Worm (Caenorhabditis elegans) whole organism, late embryonic: ENCODE results near the gene C06G4.6.

Source experiments
- C08G9.2 ChIP-seq: sonication (generic microtip); optimal IDR thresholded peaks from 2 replicates; lab custom pipeline; 2016; ENCODE audit warnings: mild to moderate bottlenecking, missing genetic modification characterization, moderate library complexity, missing compliant biosample characterization
- F13H6.1 ChIP-seq: sonication (generic microtip); optimal IDR thresholded peaks from 2 replicates; lab custom pipeline; 2016; ENCODE audit warnings: missing genetic modification characterization, missing compliant biosample characterization
- K02D7.2 ChIP-seq: sonication (generic microtip); optimal IDR thresholded peaks from 2 replicates; lab custom pipeline; 2017; ENCODE audit warnings: mild to moderate bottlenecking, missing genetic modification characterization, missing compliant biosample characterization
- T23F11.4 ChIP-seq: fragments of 200-800 bp; sonication (Bioruptor generic); optimal IDR thresholded peaks from 2 replicates; lab custom pipeline; 2018; ENCODE audit warnings: mild to moderate bottlenecking, missing genetic modification characterization, missing compliant biosample characterization
- ahr-1 ChIP-seq: sonication (generic microtip); optimal IDR thresholded peaks from 2 replicates; lab custom pipeline; 2016; ENCODE audit warnings: missing genetic modification characterization, missing compliant biosample characterization
- ama-1 ChIP-seq: fragments of 150-350 bp; optimal IDR thresholded peaks from 2 replicates; lab custom pipeline; 2014
- ceh-14 ChIP-seq: sonication (generic microtip); optimal IDR thresholded peaks from 2 replicates; lab custom pipeline; 2016; ENCODE audit warnings: missing genotype, missing genetic modification characterization, missing compliant biosample characterization
- ceh-18 ChIP-seq: sonication (generic microtip); optimal IDR thresholded peaks from 2 replicates; lab custom pipeline; 2016; ENCODE audit warnings: missing genetic modification characterization, missing compliant biosample characterization
- ceh-19 ChIP-seq: fragments of 200-800 bp; sonication (Bioruptor generic); optimal IDR thresholded peaks from 2 replicates; lab custom pipeline; 2018; ENCODE audit warnings: mild to moderate bottlenecking, missing genetic modification characterization, missing compliant biosample characterization
- ceh-2 ChIP-seq: sonication (generic microtip); optimal IDR thresholded peaks from 2 replicates; lab custom pipeline; 2016; ENCODE audit warnings: missing genotype, missing genetic modification characterization, missing compliant biosample characterization
- ceh-22 ChIP-seq: sonication (generic microtip); optimal IDR thresholded peaks from 2 replicates; lab custom pipeline; 2017; ENCODE audit warnings: missing biosample characterization, missing genetic modification characterization
- ceh-24 ChIP-seq: sonication (generic microtip); optimal IDR thresholded peaks from 2 replicates; lab custom pipeline; 2016; ENCODE audit warnings: mild to moderate bottlenecking, missing genetic modification characterization, missing compliant biosample characterization
- ceh-45 ChIP-seq: fragments of 200-800 bp; sonication (Bioruptor generic); IDR thresholded peaks from 2 replicates; pipeline ENCODE4 v1.3.6; 2022; ENCODE audit warnings: missing genetic modification reagents, missing genetic modification characterization, missing compliant biosample characterization
- ceh-48 ChIP-seq: sonication (generic microtip); optimal IDR thresholded peaks from 2 replicates; lab custom pipeline; 2016; ENCODE audit warnings: missing genetic modification characterization, inconsistent platforms, missing compliant biosample characterization
- ceh-6 ChIP-seq: fragments of 200-800 bp; sonication (Bioruptor generic); optimal IDR thresholded peaks from 2 replicates; lab custom pipeline; 2018; ENCODE audit warnings: mild to moderate bottlenecking, missing genetic modification characterization, missing compliant biosample characterization
- ceh-9 ChIP-seq: sonication (generic microtip); optimal IDR thresholded peaks from 2 replicates; lab custom pipeline; 2016; ENCODE audit warnings: mild to moderate bottlenecking, missing genetic modification characterization, inconsistent platforms, missing compliant biosample characterization
- dmd-4 ChIP-seq: sonication (generic microtip); optimal IDR thresholded peaks from 2 replicates; lab custom pipeline; 2016; ENCODE audit warnings: borderline replicate concordance, missing genetic modification characterization, missing compliant biosample characterization
- dve-1 ChIP-seq: sonication (generic microtip); optimal IDR thresholded peaks from 2 replicates; lab custom pipeline; 2017; ENCODE audit warnings: antibody characterized with exemption, mild to moderate bottlenecking, missing genetic modification characterization, missing compliant biosample characterization
- elt-2 ChIP-seq: sonication (generic microtip); optimal IDR thresholded peaks from 2 replicates; lab custom pipeline; 2016; ENCODE audit warnings: missing genetic modification reagents, missing genetic modification characterization, missing compliant biosample characterization
- elt-4 ChIP-seq: sonication (generic microtip); optimal IDR thresholded peaks from 2 replicates; lab custom pipeline; 2016; ENCODE audit warnings: missing genetic modification characterization, missing compliant biosample characterization
- ets-4 ChIP-seq: sonication (generic microtip); optimal IDR thresholded peaks from 2 replicates; lab custom pipeline; 2016; ENCODE audit warnings: missing genetic modification characterization, missing compliant biosample characterization
- eyg-1 ChIP-seq: sonication (generic microtip); optimal IDR thresholded peaks from 2 replicates; lab custom pipeline; 2016; ENCODE audit warnings: missing genotype, missing genetic modification characterization, missing compliant biosample characterization
- fax-1 ChIP-seq: sonication (generic microtip); optimal IDR thresholded peaks from 2 replicates; lab custom pipeline; 2016; ENCODE audit warnings: missing genotype, missing genetic modification characterization, missing compliant biosample characterization
- fkh-6 ChIP-seq: sonication (generic microtip); optimal IDR thresholded peaks from 2 replicates; lab custom pipeline; 2016; ENCODE audit warnings: missing genetic modification characterization, missing compliant biosample characterization
- gmeb-2 ChIP-seq: sonication (generic microtip); optimal IDR thresholded peaks from 2 replicates; lab custom pipeline; 2016; ENCODE audit warnings: missing genetic modification characterization, inconsistent platforms, missing compliant biosample characterization
- hlh-13 ChIP-seq: fragments of 200-800 bp; sonication (Bioruptor generic); optimal IDR thresholded peaks from 2 replicates; lab custom pipeline; 2018; ENCODE audit warnings: mild to moderate bottlenecking, missing genetic modification characterization, missing compliant biosample characterization
- hlh-15 ChIP-seq: sonication (generic microtip); optimal IDR thresholded peaks from 2 replicates; lab custom pipeline; 2016; ENCODE audit warnings: missing genetic modification characterization, missing compliant biosample characterization
- hlh-6 ChIP-seq: sonication (generic microtip); optimal IDR thresholded peaks from 2 replicates; lab custom pipeline; 2016; ENCODE audit warnings: missing genotype, missing genetic modification characterization, missing compliant biosample characterization
- hlh-8 ChIP-seq: sonication (generic microtip); optimal IDR thresholded peaks from 2 replicates; lab custom pipeline; 2016; ENCODE audit warnings: missing genotype, missing genetic modification characterization, missing compliant biosample characterization
- lim-6 ChIP-seq: sonication (generic microtip); optimal IDR thresholded peaks from 2 replicates; lab custom pipeline; 2016; ENCODE audit warnings: missing genetic modification characterization, missing compliant biosample characterization
- lin-11 ChIP-seq: fragments of 200-800 bp; sonication (Bioruptor generic); optimal IDR thresholded peaks from 2 replicates; lab custom pipeline; 2018; ENCODE audit warnings: mild to moderate bottlenecking, missing genetic modification characterization, missing compliant biosample characterization
- madf-2 ChIP-seq: sonication (generic microtip); optimal IDR thresholded peaks from 2 replicates; lab custom pipeline; 2017; ENCODE audit warnings: missing genetic modification characterization, missing compliant biosample characterization
- mec-3 ChIP-seq: sonication (generic microtip); optimal IDR thresholded peaks from 2 replicates; lab custom pipeline; 2016; ENCODE audit warnings: borderline replicate concordance, missing genetic modification characterization, missing compliant biosample characterization
- nfya-1 ChIP-seq: sonication (generic microtip); optimal IDR thresholded peaks from 2 replicates; lab custom pipeline; 2017; ENCODE audit warnings: missing genetic modification characterization, mild to moderate bottlenecking, missing compliant biosample characterization, antibody characterized with exemption, moderate library complexity
- odd-2 ChIP-seq: sonication (generic microtip); optimal IDR thresholded peaks from 2 replicates; lab custom pipeline; 2017; ENCODE audit warnings: antibody characterized with exemption, mild to moderate bottlenecking, missing genetic modification characterization, missing compliant biosample characterization
- pag-3 ChIP-seq: sonication (generic microtip); optimal IDR thresholded peaks from 2 replicates; lab custom pipeline; 2016; ENCODE audit warnings: missing compliant biosample characterization, missing genetic modification characterization, borderline replicate concordance
- pha-2 ChIP-seq: sonication (generic microtip); optimal IDR thresholded peaks from 2 replicates; lab custom pipeline; 2017; ENCODE audit warnings: mild to moderate bottlenecking, missing genetic modification characterization, missing compliant biosample characterization
- pha-4 ChIP-seq: fragments of 150-350 bp; optimal IDR thresholded peaks from 2 replicates; lab custom pipeline; 2018; ENCODE audit warnings: missing biosample characterization, missing genetic modification reagents, missing genetic modification characterization
- pqm-1 ChIP-seq: sonication (generic microtip); optimal IDR thresholded peaks from 2 replicates; lab custom pipeline; 2016; ENCODE audit warnings: missing genetic modification characterization, missing compliant biosample characterization
- pros-1 ChIP-seq: fragments of 150-350 bp; optimal IDR thresholded peaks from 2 replicates; lab custom pipeline; 2014; ENCODE audit warnings: missing biosample characterization, missing genetic modification reagents, missing genetic modification characterization
- ref-2 ChIP-seq: sonication (generic microtip); optimal IDR thresholded peaks from 2 replicates; lab custom pipeline; 2016; ENCODE audit warnings: missing genetic modification characterization, missing compliant biosample characterization
- sdc-2 ChIP-seq: sonication (generic microtip); optimal IDR thresholded peaks from 2 replicates; lab custom pipeline; 2016; ENCODE audit warnings: missing genotype, missing genetic modification characterization, missing compliant biosample characterization
- sox-4 ChIP-seq: sonication (generic microtip); optimal IDR thresholded peaks from 2 replicates; lab custom pipeline; 2017; ENCODE audit warnings: mild to moderate bottlenecking, missing genetic modification characterization, inconsistent platforms, missing compliant biosample characterization
- tbx-2 ChIP-seq: sonication (generic microtip); optimal IDR thresholded peaks from 2 replicates; lab custom pipeline; 2016; ENCODE audit warnings: missing genetic modification characterization, missing compliant biosample characterization
- unc-3 ChIP-seq, 2 experiments: fragments of 200-800 bp in 1 of 2; sonication (Bioruptor generic) in 1 of 2; sonication (generic microtip) in 1 of 2; conservative IDR thresholded peaks in 1 of 2; optimal IDR thresholded peaks in 1 of 2; 2 replicates each; pipeline versions ENCODE4 v1.3.6 to Lab custom; 2016 to 2022; ENCODE audit warnings: missing compliant biosample characterization in 2 of 2, missing genetic modification characterization in 2 of 2, missing genetic modification reagents in 1 of 2
- unc-42 ChIP-seq: sonication (generic microtip); optimal IDR thresholded peaks from 2 replicates; lab custom pipeline; 2016; ENCODE audit warnings: missing genotype, missing genetic modification characterization, missing compliant biosample characterization
- unc-86 ChIP-seq: sonication (generic microtip); optimal IDR thresholded peaks from 2 replicates; lab custom pipeline; 2016; ENCODE audit warnings: missing genetic modification characterization, missing compliant biosample characterization
- zip-5 ChIP-seq: sonication (generic microtip); optimal IDR thresholded peaks from 2 replicates; lab custom pipeline; 2016; ENCODE audit warnings: missing genetic modification characterization, missing compliant biosample characterization
- ztf-16 ChIP-seq: sonication (generic microtip); optimal IDR thresholded peaks from 2 replicates; lab custom pipeline; 2017; ENCODE audit warnings: missing genetic modification characterization, missing compliant biosample characterization

Gene C06G4.6

DNA sequence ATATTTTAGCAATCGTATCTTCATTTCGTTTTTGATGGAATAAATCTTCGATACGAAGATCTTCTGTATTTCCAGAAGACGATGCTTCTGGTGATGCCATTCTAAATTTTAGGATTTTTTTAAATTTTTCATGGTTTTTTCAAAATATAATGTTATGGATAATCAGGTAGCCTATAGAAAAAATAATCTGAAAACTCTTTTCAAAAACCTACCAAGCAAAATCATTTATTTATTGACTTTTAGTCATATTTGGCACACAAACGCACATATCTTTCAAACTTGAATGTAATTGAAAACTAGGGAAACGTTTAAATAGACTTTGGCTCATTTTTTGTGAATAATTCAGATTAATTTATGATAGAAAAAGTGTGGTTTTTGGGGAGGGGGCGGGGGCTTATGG lies 12.2 kb downstream of the C06G4.6 start, which contains the start of gene F44B9.5 (continued):
- no peak for TF ChIP-seq ahr-1 (tag; lab: Kevin White, UChicago)

DNA sequence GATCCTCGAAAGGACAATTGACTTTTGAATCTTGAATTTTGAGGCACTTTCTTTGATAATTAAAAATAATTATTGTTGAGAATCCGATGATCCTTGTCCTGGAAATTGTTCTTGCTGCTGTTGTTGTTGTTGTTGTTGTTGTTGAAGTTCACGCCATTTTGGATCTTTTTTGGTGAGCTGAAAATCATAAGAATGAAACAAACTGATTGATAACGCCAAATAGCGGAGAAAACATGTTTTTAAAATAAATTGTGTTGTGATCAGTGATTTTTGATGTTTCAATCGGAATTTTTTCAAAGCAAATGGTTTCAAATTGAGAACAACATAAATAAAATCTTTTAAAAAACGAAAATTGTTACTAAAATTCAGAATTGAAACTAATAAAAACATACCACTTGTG lies 12.9 kb downstream of the C06G4.6 start:
- TF ChIP-seq hlh-15 (tag; lab: Kevin White, UChicago), result no peak

DNA sequence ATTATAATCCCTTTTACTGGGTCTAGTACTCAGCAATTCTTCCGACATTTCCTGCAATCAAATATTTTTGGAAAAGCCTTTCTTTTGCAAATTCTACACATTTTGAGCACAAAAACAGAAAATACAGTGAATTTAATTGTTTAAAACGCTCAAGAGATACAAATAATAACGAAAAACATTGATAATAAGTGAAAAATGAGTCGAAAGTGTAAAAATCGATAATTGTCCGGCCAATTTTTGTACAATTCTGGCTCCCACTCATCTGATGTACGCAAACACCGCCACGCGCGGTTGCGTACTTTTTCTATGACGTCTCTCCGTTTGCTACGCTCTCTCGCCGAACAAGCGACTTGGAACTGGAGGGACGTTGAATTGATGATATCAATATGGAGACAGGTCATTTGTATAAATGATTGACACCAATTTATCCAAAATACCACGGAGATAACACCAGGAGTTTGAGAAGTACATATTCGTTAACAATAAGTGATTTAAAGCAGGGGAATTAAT lies 16.7 kb downstream of the C06G4.6 start, which contains the start of gene lin-36:
lin-36 (minus strand) TSS at position 51 of the 510 bp plus-strand sequence.
- no peak for TF ChIP-seq C08G9.2 (tag; lab: Kevin White, UChicago)
- no peak for TF ChIP-seq ceh-22 (tag; lab: Kevin White, UChicago)
- no peak for TF ChIP-seq zip-5 (tag; lab: Kevin White, UChicago)
- peak; percentile 23 for TF ChIP-seq ceh-14 (tag; lab: Kevin White, UChicago)
- TF ChIP-seq ceh-45 (GFP tag; lab: Robert Waterston, UW), result no peak
- TF ChIP-seq ama-1 (lab: Kevin White, UChicago), result no peak
- peak; percentile 49 for TF ChIP-seq elt-2 (tag; lab: Kevin White, UChicago)
- no peak for TF ChIP-seq pha-2 (tag; lab: Kevin White, UChicago)
- TF ChIP-seq dmd-4 (tag; lab: Kevin White, UChicago), result no peak
- TF ChIP-seq hlh-8 (tag; lab: Kevin White, UChicago), result no peak
- TF ChIP-seq elt-4 (tag; lab: Kevin White, UChicago), result no peak
- TF ChIP-seq ceh-2, result no peak
- no peak for TF ChIP-seq odd-2
- peak; percentile 82 for TF ChIP-seq tbx-2 (tag; lab: Kevin White, UChicago)
- TF ChIP-seq fkh-6 (tag; lab: Kevin White, UChicago), result no peak
- no peak for TF ChIP-seq K02D7.2
- TF ChIP-seq ceh-6 (GFP tag; lab: Kevin White, UChicago), result no peak
- TF ChIP-seq ceh-18, result peak; percentile 46
- no peak for TF ChIP-seq lim-6 (tag; lab: Kevin White, UChicago)
- TF ChIP-seq ztf-16 (tag; lab: Kevin White, UChicago), result no peak
- TF ChIP-seq ceh-24 (tag; lab: Kevin White, UChicago), result no peak
- no peak for TF ChIP-seq mec-3 (tag; lab: Kevin White, UChicago)
- no peak for TF ChIP-seq unc-86 (tag; lab: Kevin White, UChicago)
- TF ChIP-seq hlh-6 (tag; lab: Kevin White, UChicago), result no peak
- TF ChIP-seq pqm-1 (tag; lab: Kevin White, UChicago), result no peak
- TF ChIP-seq hlh-13 (GFP tag; lab: Kevin White, UChicago), result no peak
- TF ChIP-seq unc-42, result peak; percentile 75
- TF ChIP-seq ref-2 (tag; lab: Kevin White, UChicago), result peak; percentile 44
- TF ChIP-seq eyg-1 (tag; lab: Kevin White, UChicago), result no peak
- no peak for TF ChIP-seq ceh-9 (tag; lab: Kevin White, UChicago)
- no peak for TF ChIP-seq sdc-2 (tag; lab: Kevin White, UChicago)
- no peak for TF ChIP-seq F13H6.1 (tag; lab: Kevin White, UChicago)
- TF ChIP-seq T23F11.4 (GFP tag; lab: Kevin White, UChicago), result no peak
- TF ChIP-seq dve-1, result no peak
- no peak for TF ChIP-seq lin-11 (tag; lab: Kevin White, UChicago)
- TF ChIP-seq unc-3 (GFP tag; conservative IDR thresholded peaks at IDR 0.05; lab: Robert Waterston, UW), result no peak
- TF ChIP-seq unc-3 (tag; optimal IDR thresholded peaks at IDR 0.05; lab: Kevin White, UChicago), result peak; percentile 25
- no peak for TF ChIP-seq madf-2 (tag; lab: Kevin White, UChicago)
- peak; percentile 73 for TF ChIP-seq nfya-1 (tag; lab: Kevin White, UChicago)
- no peak for TF ChIP-seq ets-4
- no peak for TF ChIP-seq ceh-19 (GFP tag; lab: Kevin White, UChicago)
- no peak for TF ChIP-seq pag-3 (tag; lab: Kevin White, UChicago)
- no peak for TF ChIP-seq gmeb-2 (tag; lab: Kevin White, UChicago)
- no peak for TF ChIP-seq pha-4 (tag; lab: Kevin White, UChicago)
- peak; percentile 98 for TF ChIP-seq ceh-48 (tag; lab: Kevin White, UChicago)
- TF ChIP-seq fax-1 (tag; lab: Kevin White, UChicago), result no peak
- no peak for TF ChIP-seq pros-1
- TF ChIP-seq sox-4 (tag; lab: Kevin White, UChicago), result no peak
